Fruit fly (Drosophila melanogaster) whole organism, embryonic: ENCODE data around the gene peb.

ENCODE experiments used
- Asciz ChIP-seq: fragments of 200-800 bp; sonication (Bioruptor generic); optimal IDR thresholded peaks from 2 replicates; lab custom pipeline; 2017; ENCODE audit warnings: missing biosample characterization, mild to moderate bottlenecking, missing genetic modification characterization, missing genetic modification reagents
- Bdp1 ChIP-seq: fragments of 200-800 bp; sonication (Bioruptor generic); optimal IDR thresholded peaks from 3 replicates; lab custom pipeline; 2016; ENCODE audit warnings: missing biosample characterization, missing genetic modification characterization
- CG12104 ChIP-seq: fragments of 200-800 bp; sonication (Bioruptor generic); optimal IDR thresholded peaks from 3 replicates; lab custom pipeline; 2016; ENCODE audit warnings: missing biosample characterization, missing genetic modification characterization
- CG1233 ChIP-seq: fragments of 200-800 bp; sonication (Bioruptor generic); optimal IDR thresholded peaks from 4 replicates; lab custom pipeline; 2018; ENCODE audit warnings: missing biosample characterization, mild to moderate bottlenecking, missing genetic modification characterization
- CG12391 ChIP-seq: fragments of 200-800 bp; sonication (Bioruptor generic); optimal IDR thresholded peaks from 3 replicates; lab custom pipeline; 2018; ENCODE audit warnings: missing biosample characterization, mild to moderate bottlenecking, missing genetic modification characterization, moderate library complexity
- CG1603 ChIP-seq: fragments of 200-800 bp; sonication (Bioruptor generic); optimal IDR thresholded peaks from 2 replicates; lab custom pipeline; 2019; ENCODE audit warnings: missing biosample characterization, mild to moderate bottlenecking, missing genetic modification characterization, moderate library complexity
- CG16779 ChIP-seq: fragments of 200-800 bp; sonication (Bioruptor generic); IDR thresholded peaks from 2 replicates; pipeline ENCODE4 v1.3.6; 2022; ENCODE audit warnings: missing biosample characterization, missing genetic modification characterization
- CG17359 ChIP-seq: fragments of 200-800 bp; sonication (Bioruptor generic); optimal IDR thresholded peaks from 3 replicates; lab custom pipeline; 2018; ENCODE audit warnings: missing biosample characterization, mild to moderate bottlenecking, missing genetic modification characterization, moderate library complexity
- CG17568 ChIP-seq: fragments of 200-800 bp; sonication (Bioruptor generic); optimal IDR thresholded peaks from 2 replicates; lab custom pipeline; 2018; ENCODE audit warnings: missing biosample characterization, mild to moderate bottlenecking, missing genetic modification characterization, moderate library complexity
- CG17912 ChIP-seq: fragments of 200-800 bp; sonication (Bioruptor generic); optimal IDR thresholded peaks from 2 replicates; lab custom pipeline; 2018; ENCODE audit warnings: missing biosample characterization, mild to moderate bottlenecking, missing genetic modification characterization
- CG2712 ChIP-seq: fragments of 200-800 bp; optimal IDR thresholded peaks from 3 replicates; lab custom pipeline; 2019; ENCODE audit warnings: missing biosample characterization, mild to moderate bottlenecking, missing genetic modification characterization, moderate library complexity
- CG2889 ChIP-seq: fragments of 200-800 bp; sonication (Bioruptor generic); IDR thresholded peaks from 3 replicates; pipeline ENCODE4 v1.3.6; 2022; ENCODE audit warnings: missing biosample characterization, missing genetic modification characterization
- CG3163 ChIP-seq: fragments of 200-800 bp; sonication (Bioruptor generic); optimal IDR thresholded peaks from 3 replicates; lab custom pipeline; 2016; ENCODE audit warnings: missing biosample characterization, missing genetic modification characterization
- CG32532 ChIP-seq: fragments of 200-800 bp; sonication (Bioruptor generic); IDR thresholded peaks from 2 replicates; pipeline ENCODE4 v1.3.6; 2022; ENCODE audit warnings: missing biosample characterization, missing genetic modification characterization
- CG4360 ChIP-seq: fragments of 200-800 bp; sonication (Bioruptor generic); IDR thresholded peaks from 2 replicates; pipeline ENCODE4 v1.3.6; 2022; ENCODE audit warnings: missing biosample characterization, missing genetic modification characterization
- CG4404 ChIP-seq: fragments of 200-800 bp; sonication (Bioruptor generic); IDR thresholded peaks from 2 replicates; pipeline ENCODE4 v1.3.6; 2022; ENCODE audit warnings: missing biosample characterization, missing genetic modification characterization
- CG4424 ChIP-seq: fragments of 200-800 bp; sonication (Bioruptor generic); optimal IDR thresholded peaks from 3 replicates; lab custom pipeline; 2016; ENCODE audit warnings: missing biosample characterization, missing genetic modification characterization
- CG6683 ChIP-seq: fragments of 200-800 bp; sonication (Bioruptor generic); optimal IDR thresholded peaks from 2 replicates; lab custom pipeline; 2017; ENCODE audit warnings: missing biosample characterization, mild to moderate bottlenecking, missing genetic modification characterization, missing genetic modification reagents
- CG7963 ChIP-seq: fragments of 200-800 bp; sonication (Bioruptor generic); IDR thresholded peaks from 3 replicates; pipeline ENCODE4 v1.3.6; 2022; ENCODE audit warnings: missing biosample characterization, missing genetic modification characterization; ENCODE audit not compliant: partially characterized antibody
- CG8765 ChIP-seq: fragments of 200-800 bp; sonication (Bioruptor generic); IDR thresholded peaks from 2 replicates; pipeline ENCODE4 v1.3.6; 2022; ENCODE audit warnings: missing biosample characterization, missing genetic modification characterization
- D19B ChIP-seq: fragments of 200-800 bp; sonication (Bioruptor generic); optimal IDR thresholded peaks from 2 replicates; lab custom pipeline; 2017; ENCODE audit warnings: missing biosample characterization, mild to moderate bottlenecking, missing genetic modification characterization
- E2f2 ChIP-seq: fragments of 200-800 bp; sonication (Bioruptor generic); IDR thresholded peaks from 2 replicates; pipeline ENCODE4 v1.3.6; 2022; ENCODE audit warnings: missing biosample characterization, missing genetic modification characterization
- Ets65A ChIP-seq: fragments of 200-800 bp; sonication (Bioruptor generic); peaks from one replicate; lab custom pipeline; 2016; ENCODE audit warnings: missing biosample characterization, missing genetic modification characterization
- Gug ChIP-seq: fragments of 200-800 bp; sonication (Bioruptor generic); IDR thresholded peaks from 4 replicates; pipeline ENCODE4 v1.3.6; 2022; ENCODE audit warnings: missing biosample characterization, missing genetic modification characterization
- HHEX ChIP-seq: fragments of 200-800 bp; sonication (Bioruptor generic); optimal IDR thresholded peaks from 3 replicates; lab custom pipeline; 2017; ENCODE audit warnings: missing biosample characterization, mild to moderate bottlenecking, missing genetic modification characterization, missing genetic modification reagents
- HLH4C ChIP-seq: fragments of 200-800 bp; sonication (Bioruptor generic); IDR thresholded peaks from 3 replicates; pipeline ENCODE4 v1.3.6; 2022; ENCODE audit warnings: missing biosample characterization, missing genetic modification characterization; ENCODE audit not compliant: partially characterized antibody
- HLHmδ ChIP-seq: fragments of 200-800 bp; sonication (Bioruptor generic); optimal IDR thresholded peaks from 2 replicates; lab custom pipeline; 2018; ENCODE audit warnings: missing biosample characterization, mild to moderate bottlenecking, missing genetic modification characterization, moderate library complexity
- Kr ChIP-seq: fragments of 200-800 bp; sonication (Bioruptor generic); optimal IDR thresholded peaks from 2 replicates; lab custom pipeline; 2017; ENCODE audit warnings: missing biosample characterization, mild to moderate bottlenecking, missing genetic modification characterization
- NFAT ChIP-seq: fragments of 200-800 bp; sonication (Bioruptor generic); IDR thresholded peaks from 2 replicates; pipeline ENCODE4 v1.3.6; 2022; ENCODE audit warnings: missing biosample characterization, missing genetic modification characterization
- Side ChIP-seq: fragments of 200-800 bp; sonication (Bioruptor generic); optimal IDR thresholded peaks from 2 replicates; lab custom pipeline; 2016; ENCODE audit warnings: missing biosample characterization, missing genetic modification characterization
- ac ChIP-seq: fragments of 200-800 bp; sonication (Bioruptor generic); optimal IDR thresholded peaks from 3 replicates; lab custom pipeline; 2017; ENCODE audit warnings: missing biosample characterization, mild to moderate bottlenecking, missing genetic modification characterization
- ato ChIP-seq: fragments of 200-800 bp; sonication (Bioruptor generic); IDR thresholded peaks from 2 replicates; pipeline ENCODE4 v1.3.6; 2022; ENCODE audit warnings: missing biosample characterization, missing genetic modification characterization; ENCODE audit not compliant: partially characterized antibody
- caup ChIP-seq: fragments of 200-800 bp; sonication (Bioruptor generic); optimal IDR thresholded peaks from 3 replicates; lab custom pipeline; 2017; ENCODE audit warnings: missing biosample characterization, mild to moderate bottlenecking, missing genetic modification characterization, moderate library complexity; ENCODE audit not compliant: severe bottlenecking
- da ChIP-seq: fragments of 200-800 bp; sonication (Bioruptor generic); optimal IDR thresholded peaks from 2 replicates; lab custom pipeline; 2016; ENCODE audit warnings: missing biosample characterization, missing genetic modification characterization
- dan ChIP-seq: fragments of 200-800 bp; sonication (Bioruptor generic); IDR thresholded peaks from 2 replicates; pipeline ENCODE4 v1.3.6; 2022; ENCODE audit warnings: missing biosample characterization, missing genetic modification characterization
- danr ChIP-seq: fragments of 200-800 bp; sonication (Bioruptor generic); IDR thresholded peaks from 2 replicates; pipeline ENCODE4 v1.3.6; 2022; ENCODE audit warnings: missing biosample characterization, missing genetic modification characterization
- dmrt11E ChIP-seq: fragments of 200-800 bp; sonication (Bioruptor generic); optimal IDR thresholded peaks from 3 replicates; lab custom pipeline; 2018; ENCODE audit warnings: missing biosample characterization, mild to moderate bottlenecking, missing genetic modification characterization, moderate library complexity
- fd102C ChIP-seq: fragments of 200-800 bp; sonication (Bioruptor generic); optimal IDR thresholded peaks from 2 replicates; lab custom pipeline; 2018; ENCODE audit warnings: missing biosample characterization, mild to moderate bottlenecking, missing genetic modification characterization, moderate library complexity
- fd64A ChIP-seq: fragments of 200-800 bp; sonication (Bioruptor generic); optimal IDR thresholded peaks from 3 replicates; lab custom pipeline; 2018; ENCODE audit warnings: missing biosample characterization, mild to moderate bottlenecking, missing genetic modification characterization
- gcm ChIP-seq: fragments of 200-800 bp; sonication (Bioruptor generic); optimal IDR thresholded peaks from 2 replicates; lab custom pipeline; 2019; ENCODE audit warnings: missing biosample characterization, mild to moderate bottlenecking, missing genetic modification characterization, moderate library complexity
- h ChIP-seq: fragments of >200 bp; optimal IDR thresholded peaks from 2 replicates; lab custom pipeline; 2017
- ind ChIP-seq: fragments of 200-800 bp; sonication (Bioruptor generic); optimal IDR thresholded peaks from 3 replicates; lab custom pipeline; 2016; ENCODE audit warnings: missing biosample characterization, missing genetic modification characterization
- jing ChIP-seq: fragments of 200-800 bp; sonication (Bioruptor generic); optimal IDR thresholded peaks from 2 replicates; lab custom pipeline; 2018; ENCODE audit warnings: missing biosample characterization, mild to moderate bottlenecking, missing genetic modification characterization
- nmo ChIP-seq: fragments of 200-800 bp; sonication (Bioruptor generic); optimal IDR thresholded peaks from 2 replicates; lab custom pipeline; 2018; ENCODE audit warnings: missing biosample characterization, mild to moderate bottlenecking, missing genetic modification characterization, moderate library complexity
- pb ChIP-seq: fragments of 200-800 bp; sonication (Bioruptor generic); optimal IDR thresholded peaks from 3 replicates; lab custom pipeline; 2016; ENCODE audit warnings: missing biosample characterization, missing genetic modification characterization
- phol ChIP-seq: fragments of 200-800 bp; sonication (Bioruptor generic); optimal IDR thresholded peaks from 3 replicates; lab custom pipeline; 2018; ENCODE audit warnings: missing biosample characterization, mild to moderate bottlenecking, missing genetic modification characterization, moderate library complexity
- pum ChIP-seq: fragments of 200-800 bp; sonication (Bioruptor generic); optimal IDR thresholded peaks from 2 replicates; lab custom pipeline; 2016; ENCODE audit warnings: missing biosample characterization, missing genetic modification characterization
- run ChIP-seq: fragments of 200-800 bp; sonication (Bioruptor generic); optimal IDR thresholded peaks from 3 replicates; lab custom pipeline; 2018; ENCODE audit warnings: missing biosample characterization, mild to moderate bottlenecking, missing genetic modification characterization
- so ChIP-seq: fragments of 200-800 bp; sonication (Bioruptor generic); IDR thresholded peaks from 3 replicates; pipeline ENCODE4 v1.3.6; 2022; ENCODE audit warnings: missing biosample characterization, missing genetic modification characterization
- stwl ChIP-seq: fragments of 200-800 bp; sonication (Bioruptor generic); optimal IDR thresholded peaks from 3 replicates; lab custom pipeline; 2018; ENCODE audit warnings: missing biosample characterization, mild to moderate bottlenecking, missing genetic modification characterization, moderate library complexity
- tgo ChIP-seq: fragments of 200-800 bp; sonication (Bioruptor generic); IDR thresholded peaks from 3 replicates; pipeline ENCODE4 v1.3.6; 2022; ENCODE audit warnings: missing biosample characterization, missing genetic modification characterization
- usp ChIP-seq: fragments of >200 bp; optimal IDR thresholded peaks from 2 replicates; lab custom pipeline; 2017; ENCODE audit warnings: missing biosample characterization, missing genetic modification characterization

peb gene

dm6 chrX:4609737-4610136 is 7.6 kb upstream of the peb start (continued):
- TF ChIP-seq CG6683 (GFP tag; lab: Kevin White, UChicago): no peak
- TF ChIP-seq dmrt11E (tag; lab: Kevin White, UChicago): peak; percentile 52
- no peak for TF ChIP-seq D19B (GFP tag; lab: Kevin White, UChicago)
- TF ChIP-seq ato (GFP tag; lab: Robert Waterston, UW): no peak
- TF ChIP-seq Ets65A (GFP tag; lab: Kevin White, UChicago): no peak
- peak; percentile 42 for TF ChIP-seq fd102C (GFP tag; lab: Kevin White, UChicago)
- peak; percentile 49 for TF ChIP-seq Kr
- TF ChIP-seq fd64A (GFP tag; lab: Kevin White, UChicago): peak; percentile 64
- TF ChIP-seq gcm (GFP tag; lab: Kevin White, UChicago): peak; percentile 32
- TF ChIP-seq HLHmδ (GFP tag; lab: Kevin White, UChicago): peak; percentile 81
- TF ChIP-seq Gug (GFP tag; lab: Robert Waterston, UW): no peak
- no peak for TF ChIP-seq NFAT (GFP tag; lab: Robert Waterston, UW)
- no peak for TF ChIP-seq CG12104 (GFP tag; lab: Kevin White, UChicago)
- peak; percentile 0 for TF ChIP-seq HHEX (GFP tag; lab: Kevin White, UChicago)
- no peak for TF ChIP-seq CG4404 (GFP tag; lab: Robert Waterston, UW)
- TF ChIP-seq danr (GFP tag; lab: Robert Waterston, UW): no peak
- no peak for TF ChIP-seq phol (tag; lab: Kevin White, UChicago)
- TF ChIP-seq CG4360 (GFP tag; lab: Robert Waterston, UW): no peak
- peak; percentile 37 for TF ChIP-seq CG17359 (tag; lab: Kevin White, UChicago)
- TF ChIP-seq Side (GFP tag; lab: Kevin White, UChicago): no peak
- TF ChIP-seq so (GFP tag; lab: Robert Waterston, UW): 0 out of 3 replicates have a peak, but pooled peaks have one; percentile 19
- TF ChIP-seq ind (GFP tag; lab: Kevin White, UChicago): no peak
- TF ChIP-seq CG4424 (GFP tag; lab: Kevin White, UChicago): no peak
- no peak for TF ChIP-seq dan (GFP tag; lab: Robert Waterston, UW)
- TF ChIP-seq CG1603 (tag; lab: Kevin White, UChicago): peak; percentile 61
- TF ChIP-seq da (GFP tag; lab: Kevin White, UChicago): no peak
- no peak for TF ChIP-seq run (tag; lab: Kevin White, UChicago)
- TF ChIP-seq jing (GFP tag; lab: Kevin White, UChicago): no peak
- no peak for TF ChIP-seq CG7963 (GFP tag; lab: Robert Waterston, UW)
- no peak for TF ChIP-seq h (lab: Kevin White, UChicago)
- TF ChIP-seq CG1233 (GFP tag; lab: Kevin White, UChicago): peak; percentile 13
- peak; percentile 15 for TF ChIP-seq CG12391
- TF ChIP-seq usp (GFP tag; lab: Kevin White, UChicago): no peak
- no peak for TF ChIP-seq CG3163 (GFP tag; lab: Kevin White, UChicago)
- peak; percentile 13 for TF ChIP-seq CG17568
- TF ChIP-seq pb: no peak
- TF ChIP-seq caup (GFP tag; lab: Kevin White, UChicago): no peak
- no peak for TF ChIP-seq CG8765 (GFP tag; lab: Robert Waterston, UW)
- TF ChIP-seq E2f2 (GFP tag; lab: Robert Waterston, UW): no peak
- no peak for TF ChIP-seq HLH4C (GFP tag; lab: Robert Waterston, UW)
- TF ChIP-seq stwl (tag; lab: Kevin White, UChicago): no peak
- no peak for TF ChIP-seq Bdp1
- no peak for TF ChIP-seq tgo (GFP tag; lab: Robert Waterston, UW)
- no peak for TF ChIP-seq nmo (GFP tag; lab: Kevin White, UChicago)
- TF ChIP-seq CG2889: no peak
- no peak for TF ChIP-seq CG32532
- peak; percentile 32 for TF ChIP-seq Asciz (GFP tag; lab: Kevin White, UChicago)
- no peak for TF ChIP-seq pum (GFP tag; lab: Kevin White, UChicago)
- no peak for TF ChIP-seq CG16779 (GFP tag; lab: Robert Waterston, UW)
- TF ChIP-seq ac (GFP tag; lab: Kevin White, UChicago): peak; percentile 46
- TF ChIP-seq CG2712 (tag; lab: Kevin White, UChicago): peak; percentile 27
- no peak for TF ChIP-seq CG17912
